Fruit fly (Drosophila melanogaster) whole organism, wandering third instar larva: ENCODE results near the gene CG14327.

Source experiments
- Dfd ChIP-seq: fragments of >200 bp; optimal IDR thresholded peaks from 2 replicates; lab custom pipeline; 2017; ENCODE audit warnings: missing biosample characterization, missing genetic modification characterization
- Hnf4 ChIP-seq: fragments of 200-800 bp; sonication (Bioruptor generic); optimal IDR thresholded peaks from 2 replicates; lab custom pipeline; 2016; ENCODE audit warnings: missing biosample characterization, mild to moderate bottlenecking, missing genetic modification characterization
- Hr83 ChIP-seq: fragments of 200-300 bp; sonication (Bioruptor generic); optimal IDR thresholded peaks from 2 replicates; lab custom pipeline; 2016; ENCODE audit warnings: missing biosample characterization, mild to moderate bottlenecking, missing genetic modification characterization, moderate library complexity; ENCODE audit not compliant: poor library complexity, severe bottlenecking
- Myc ChIP-seq: fragments of >200 bp; optimal IDR thresholded peaks from 2 replicates; lab custom pipeline; 2017
- Rel ChIP-seq, 2 experiments: fragments of 200-800 bp; sonication (Bioruptor generic) in 1 of 2; optimal IDR thresholded peaks; 2 replicates in 1 of 2; 3 replicates in 1 of 2; lab custom pipeline; 2016 to 2019; ENCODE audit warnings: mild to moderate bottlenecking in 2 of 2, missing biosample characterization in 2 of 2, missing genetic modification characterization in 2 of 2, moderate library complexity in 1 of 2
- br ChIP-seq: fragments of 200-800 bp; sonication (Bioruptor generic); optimal IDR thresholded peaks from 2 replicates; lab custom pipeline; 2016; ENCODE audit warnings: missing biosample characterization, missing genetic modification characterization
- dl ChIP-seq, 2 experiments: fragments of 175-275, 200-275 bp in 1 of 2; fragments of 200-275 bp in 1 of 2; sonication (Bioruptor generic); optimal IDR thresholded peaks; lab custom pipeline; 2018; ENCODE audit warnings: mild to moderate bottlenecking in 2 of 2, missing biosample characterization in 2 of 2, missing genetic modification characterization in 2 of 2, moderate library complexity in 2 of 2; ENCODE audit not compliant: partially characterized antibody in 2 of 2, insufficient read depth in 1 of 2
- dmrt93B ChIP-seq: fragments of 200-800 bp; sonication (Bioruptor generic); optimal IDR thresholded peaks from 2 replicates; lab custom pipeline; 2018; ENCODE audit warnings: missing biosample characterization, mild to moderate bottlenecking, missing genetic modification characterization
- dsf ChIP-seq: sonication (Bioruptor generic); optimal IDR thresholded peaks from 2 replicates; lab custom pipeline; 2016; ENCODE audit warnings: missing biosample characterization, missing genetic modification characterization, borderline replicate concordance
- fru ChIP-seq: fragments of 200-800 bp; sonication (Bioruptor generic); optimal IDR thresholded peaks from 3 replicates; lab custom pipeline; 2016; ENCODE audit warnings: missing biosample characterization, mild to moderate bottlenecking, missing genetic modification characterization
- sage ChIP-seq: fragments of 200-800 bp; sonication (Bioruptor generic); optimal IDR thresholded peaks from 2 replicates; lab custom pipeline; 2016; ENCODE audit warnings: missing biosample characterization, mild to moderate bottlenecking, missing genetic modification characterization

DNA sequence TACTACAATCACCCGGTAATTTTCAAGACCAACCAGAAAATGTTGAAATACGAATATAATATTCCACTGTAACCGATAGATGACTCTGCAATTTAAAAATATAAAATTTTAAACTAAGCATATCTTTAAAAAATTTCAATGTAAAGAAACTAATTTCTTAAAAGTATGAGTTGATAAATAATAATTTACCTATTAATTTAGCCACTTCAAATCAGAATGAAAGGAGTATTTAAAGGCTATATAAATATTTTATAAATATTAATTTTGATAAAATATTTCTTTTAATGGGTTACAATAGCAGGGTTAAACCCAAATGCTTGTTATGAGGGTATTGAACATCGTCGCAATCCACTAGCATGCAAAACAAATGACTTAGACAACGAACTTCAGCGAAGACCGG lies 1.7 kb upstream of the CG14327 start:
- TF ChIP-seq Rel (GFP tag; optimal IDR thresholded peaks at IDR 0.05; lab: Kevin White, UChicago): no peak
- no peak for TF ChIP-seq Rel (tag; optimal IDR thresholded peaks at IDR 0.05; lab: Kevin White, UChicago)
- TF ChIP-seq Hnf4 (GFP tag; lab: Kevin White, UChicago): no peak
- TF ChIP-seq Dfd (GFP tag; lab: Kevin White, UChicago): no peak
- no peak for TF ChIP-seq dmrt93B
- TF ChIP-seq Myc: no peak
- no peak for TF ChIP-seq dsf (GFP tag; lab: Kevin White, UChicago)
- no peak for TF ChIP-seq sage (GFP tag; lab: Kevin White, UChicago)
- no peak for TF ChIP-seq Hr83 (GFP tag; lab: Kevin White, UChicago)
- no peak for TF ChIP-seq dl (GFP tag; optimal IDR thresholded peaks at IDR 0.05; lab: Kevin White, UChicago; ENCODE audit: insufficient read depth in 1 of 2, partially characterized antibody in 2 of 2)
- no peak for TF ChIP-seq fru (GFP tag; lab: Kevin White, UChicago)
- TF ChIP-seq br: no peak
